Worm (Caenorhabditis elegans) whole organism, L1 larva: ENCODE data around the gene F56C9.6.
A peak's percentile ranks its signal among the peaks of the same experiment; 100 is the strongest.

ENCODE experiments used
- Y116A8C.19 ChIP-seq: sonication (generic microtip); optimal IDR thresholded peaks from 2 replicates; lab custom pipeline; 2016; ENCODE audit warnings: missing compliant biosample characterization, missing genetic modification characterization, borderline replicate concordance
- aly-2 ChIP-seq: fragments of 150-350 bp; optimal IDR thresholded peaks from 2 replicates; lab custom pipeline; 2014; ENCODE audit warnings: missing biosample characterization, missing genetic modification characterization
- ceh-8 ChIP-seq: fragments of 200-800 bp; sonication (Bioruptor generic); optimal IDR thresholded peaks from 2 replicates; lab custom pipeline; 2018; ENCODE audit warnings: mild to moderate bottlenecking, missing genetic modification characterization, moderate library complexity, missing compliant biosample characterization
- ceh-90 ChIP-seq: sonication (generic microtip); optimal IDR thresholded peaks from 2 replicates; lab custom pipeline; 2016; ENCODE audit warnings: missing genetic modification characterization, missing compliant biosample characterization
- efl-1 ChIP-seq, 4 experiments: fragments of 150-350 bp; optimal IDR thresholded peaks in 3 of 4; peaks in 1 of 4; 1 replicate in 1 of 4; 2 replicates in 3 of 4; lab custom pipeline; 2014; ENCODE audit warnings: missing biosample characterization in 2 of 4, missing genetic modification characterization in 2 of 4, missing genetic modification reagents in 2 of 4
- efl-3 ChIP-seq: fragments of 200-800 bp; sonication (Bioruptor generic); optimal IDR thresholded peaks from 2 replicates; lab custom pipeline; 2018; ENCODE audit warnings: mild to moderate bottlenecking, missing genetic modification characterization, missing compliant biosample characterization
- egl-27 ChIP-seq, 2 experiments: fragments of 150-350 bp in 1 of 2; sonication (generic microtip); optimal IDR thresholded peaks; 3 replicates each; lab custom pipeline; 2017 to 2018; ENCODE audit warnings: missing biosample characterization in 2 of 2, missing genetic modification characterization in 2 of 2, missing genetic modification reagents in 2 of 2
- elt-2 ChIP-seq: sonication (generic microtip); optimal IDR thresholded peaks from 2 replicates; lab custom pipeline; 2016; ENCODE audit warnings: missing genetic modification characterization, mild to moderate bottlenecking, inconsistent platforms, missing compliant biosample characterization, missing genetic modification reagents
- fkh-10 ChIP-seq: sonication (generic microtip); optimal IDR thresholded peaks from 2 replicates; lab custom pipeline; 2017; ENCODE audit warnings: missing biosample characterization, missing genetic modification reagents, missing genetic modification characterization
- hlh-17 ChIP-seq: fragments of 200-800 bp; sonication (Bioruptor generic); optimal IDR thresholded peaks from 2 replicates; lab custom pipeline; 2018; ENCODE audit warnings: missing genetic modification characterization, mild to moderate bottlenecking, missing compliant biosample characterization, moderate library complexity, borderline replicate concordance
- irx-1 ChIP-seq: sonication (generic microtip); optimal IDR thresholded peaks from 2 replicates; lab custom pipeline; 2016; ENCODE audit warnings: missing genetic modification characterization, missing compliant biosample characterization
- isw-1 ChIP-seq: fragments of 200-800 bp; sonication (Bioruptor generic); IDR thresholded peaks from 2 replicates; pipeline ENCODE4 v1.3.6; 2022; ENCODE audit warnings: missing genetic modification characterization, missing compliant biosample characterization
- lin-14 ChIP-seq: fragments of 200-800 bp; sonication (Bioruptor generic); optimal IDR thresholded peaks from 2 replicates; lab custom pipeline; 2018; ENCODE audit warnings: mild to moderate bottlenecking, missing genetic modification characterization, moderate library complexity, missing compliant biosample characterization
- lin-35 ChIP-seq, 2 experiments: fragments of 150-350 bp; optimal IDR thresholded peaks; 2 replicates each; lab custom pipeline; 2014; ENCODE audit warnings: missing biosample characterization in 2 of 2, missing genetic modification characterization in 2 of 2, missing genetic modification reagents in 2 of 2
- lsy-2 ChIP-seq, 2 experiments: fragments of 150-350 bp; optimal IDR thresholded peaks; 2 replicates each; lab custom pipeline; 2014; ENCODE audit warnings: missing biosample characterization in 2 of 2, missing genetic modification characterization in 2 of 2
- mdl-1 ChIP-seq, 2 experiments: fragments of 150-350 bp; optimal IDR thresholded peaks; 2 replicates each; lab custom pipeline; 2014 to 2017; ENCODE audit warnings: missing biosample characterization in 2 of 2, missing genetic modification characterization in 2 of 2, inconsistent platforms in 1 of 2
- nhr-19 ChIP-seq: fragments of 200-800 bp; sonication (Bioruptor generic); conservative IDR thresholded peaks from 2 replicates; pipeline ENCODE4 v1.3.6; 2022; ENCODE audit warnings: missing genetic modification characterization, missing compliant biosample characterization
- nhr-237 ChIP-seq: fragments of 150-350 bp; optimal IDR thresholded peaks from 2 replicates; lab custom pipeline; 2014; ENCODE audit warnings: missing biosample characterization, missing genetic modification characterization
- nhr-28 ChIP-seq: fragments of 150-350 bp; optimal IDR thresholded peaks from 2 replicates; lab custom pipeline; 2014; ENCODE audit warnings: missing biosample characterization, missing genetic modification characterization
- nhr-71 ChIP-seq: sonication (generic microtip); optimal IDR thresholded peaks from 2 replicates; lab custom pipeline; 2016; ENCODE audit warnings: mild to moderate bottlenecking, missing genetic modification characterization, moderate library complexity, missing compliant biosample characterization
- nhr-77 ChIP-seq: fragments of 150-350 bp; optimal IDR thresholded peaks from 2 replicates; lab custom pipeline; 2014; ENCODE audit warnings: missing biosample characterization, missing genetic modification characterization
- nhr-85 ChIP-seq: sonication (generic microtip); peaks from one replicate; lab custom pipeline; 2016; ENCODE audit warnings: missing genetic modification characterization, inconsistent platforms, missing compliant biosample characterization
- pag-3 ChIP-seq: sonication (generic microtip); optimal IDR thresholded peaks from 2 replicates; lab custom pipeline; 2017; ENCODE audit warnings: missing genetic modification characterization, mild to moderate bottlenecking, missing compliant biosample characterization, antibody characterized with exemption, borderline replicate concordance; ENCODE audit not compliant: insufficient read depth
- rnt-1 ChIP-seq: sonication (generic microtip); optimal IDR thresholded peaks from 2 replicates; lab custom pipeline; 2016; ENCODE audit warnings: mild to moderate bottlenecking, missing genetic modification characterization, moderate library complexity, missing compliant biosample characterization
- skn-1 ChIP-seq: fragments of 150-350 bp; optimal IDR thresholded peaks from 2 replicates; lab custom pipeline; 2014; ENCODE audit warnings: missing biosample characterization, missing genetic modification characterization
- snpc-4 ChIP-seq: fragments of 150-350 bp; optimal IDR thresholded peaks from 2 replicates; lab custom pipeline; 2014; ENCODE audit warnings: missing biosample characterization, missing genetic modification characterization
- swsn-7 ChIP-seq: sonication (generic microtip); optimal IDR thresholded peaks from 2 replicates; lab custom pipeline; 2016; ENCODE audit warnings: missing genetic modification characterization, missing compliant biosample characterization
- tbx-2 ChIP-seq: sonication (generic microtip); optimal IDR thresholded peaks from 2 replicates; lab custom pipeline; 2016; ENCODE audit warnings: missing genetic modification characterization, missing compliant biosample characterization
- tlp-1 ChIP-seq: fragments of 150-350 bp; optimal IDR thresholded peaks from 2 replicates; lab custom pipeline; 2014; ENCODE audit warnings: missing biosample characterization, missing genetic modification characterization
- unc-130 ChIP-seq: fragments of 150-350 bp; optimal IDR thresholded peaks from 2 replicates; lab custom pipeline; 2017; ENCODE audit warnings: missing biosample characterization, missing genetic modification characterization, inconsistent platforms
- unc-30 ChIP-seq: sonication (generic microtip); optimal IDR thresholded peaks from 2 replicates; lab custom pipeline; 2017; ENCODE audit warnings: missing biosample characterization, missing genetic modification characterization
- unc-86 ChIP-seq: sonication (generic microtip); optimal IDR thresholded peaks from 2 replicates; lab custom pipeline; 2016; ENCODE audit warnings: missing genetic modification characterization, missing compliant biosample characterization
- vab-15 ChIP-seq: sonication (generic microtip); optimal IDR thresholded peaks from 2 replicates; lab custom pipeline; 2017; ENCODE audit warnings: missing genotype, mild to moderate bottlenecking, missing genetic modification characterization, missing compliant biosample characterization
- ztf-4 ChIP-seq: fragments of 150-350 bp; optimal IDR thresholded peaks from 2 replicates; lab custom pipeline; 2014; ENCODE audit warnings: missing biosample characterization, missing genetic modification characterization

The F56C9.6 gene

ce11 chrIII:7323331-7323730 is 12.8 kb upstream of the F56C9.6 start (continued):
- TF ChIP-seq tlp-1 (tag; lab: Kevin White, UChicago): no peak

ce11 chrIII:7322018-7322417 is 11.4 kb upstream of the F56C9.6 start:
- TF ChIP-seq vab-15 (no peak), lin-35 (GFP tag; optimal IDR thresholded peaks at IDR 0.05; lab: Kevin White, UChicago) (peak in 1 of 2 experiments; percentile 12), pag-3 (tag; lab: Kevin White, UChicago) (no peak), nhr-237 (tag; lab: Kevin White, UChicago) (no peak), lin-14 (GFP tag; lab: Kevin White, UChicago) (peak; percentile 52), nhr-71 (tag; lab: Kevin White, UChicago) (peak; percentile 5), lsy-2 (tag; optimal IDR thresholded peaks at IDR 0.05; lab: Kevin White, UChicago) (peak in 1 of 2 experiments; percentile 12), tbx-2 (peak; percentile 24), swsn-7 (no peak), tlp-1 (tag; lab: Kevin White, UChicago) (no peak), aly-2 (no peak), elt-2 (tag; lab: Kevin White, UChicago) (peak; percentile 40), nhr-19 (no peak), efl-1 (optimal IDR thresholded peaks at IDR 0.05; lab: Kevin White, UChicago) (no peak), efl-1 (GFP tag; optimal IDR thresholded peaks at IDR 0.05 in 1 of 2; lab: Kevin White, UChicago) (no peak)

ce11 chrIII:7319390-7319789 is 8.8 kb upstream of the F56C9.6 start, which contains the start of gene F56C9.8:
F56C9.8 (minus strand) TSS chrIII:7319509.
- no peak for TF ChIP-seq efl-1 (optimal IDR thresholded peaks at IDR 0.05; lab: Kevin White, UChicago)
- peak in 1 of 2 experiments; percentile 90 for TF ChIP-seq efl-1 (GFP tag; optimal IDR thresholded peaks at IDR 0.05 in 1 of 2; lab: Kevin White, UChicago)
- TF ChIP-seq lsy-2 (tag; optimal IDR thresholded peaks at IDR 0.05; lab: Kevin White, UChicago): no peak
- TF ChIP-seq nhr-28 (tag; lab: Kevin White, UChicago): no peak

- no peak for TF ChIP-seq tlp-1 (tag; lab: Kevin White, UChicago)
- TF ChIP-seq efl-1 (optimal IDR thresholded peaks at IDR 0.05; lab: Kevin White, UChicago): no peak
- peak in 1 of 2 experiments; percentile 47 for TF ChIP-seq efl-1 (GFP tag; optimal IDR thresholded peaks at IDR 0.05 in 1 of 2; lab: Kevin White, UChicago)
Observed at ce11 chrIII:7317354-7317753, 6.8 kb upstream of the F56C9.6 start.

ce11 chrIII:7314927-7315547 is 4.5 kb upstream of the F56C9.6 start, which contains the start of gene nspg-6:
nspg-6 (minus strand) TSS chrIII:7314977.
- TF ChIP-seq elt-2 (tag; lab: Kevin White, UChicago) (peak; percentile 14), tlp-1 (tag; lab: Kevin White, UChicago) (no peak)
- TF ChIP-seq, all 84 proteins: peak for 1

ce11 chrIII:7314473-7314872 is 3.9 kb upstream of the F56C9.6 start:
- TF ChIP-seq rnt-1 (tag; lab: Kevin White, UChicago) (no peak), Y116A8C.19 (tag; lab: Kevin White, UChicago) (no peak), elt-2 (tag; lab: Kevin White, UChicago) (no peak)

- TF ChIP-seq fkh-10 (GFP tag; lab: Kevin White, UChicago): no peak
Observed at ce11 chrIII:7308600-7309109, 1.9 kb downstream of the F56C9.6 start, which contains the start of gene acbp-4. acbp-4 (minus strand) TSS chrIII:7309109.

- TF ChIP-seq lin-35 (GFP tag; optimal IDR thresholded peaks at IDR 0.05; lab: Kevin White, UChicago): peak in 1 of 2 experiments; percentile 19
- no peak for TF ChIP-seq unc-130
- TF ChIP-seq unc-86 (tag; lab: Kevin White, UChicago): no peak
- no peak for TF ChIP-seq nhr-77 (tag; lab: Kevin White, UChicago)
- TF ChIP-seq unc-30 (tag; lab: Kevin White, UChicago): no peak
- TF ChIP-seq nhr-71 (tag; lab: Kevin White, UChicago): peak; percentile 40
- TF ChIP-seq skn-1 (tag; lab: Kevin White, UChicago): no peak
- no peak for TF ChIP-seq efl-3 (GFP tag; lab: Kevin White, UChicago)
- TF ChIP-seq egl-27 (tag; optimal IDR thresholded peaks at IDR 0.05; lab: Kevin White, UChicago): no peak
- TF ChIP-seq lin-14 (GFP tag; lab: Kevin White, UChicago): peak; percentile 47
- TF ChIP-seq hlh-17 (GFP tag; lab: Kevin White, UChicago): no peak
- TF ChIP-seq snpc-4 (tag; lab: Kevin White, UChicago): no peak
- no peak for TF ChIP-seq ceh-8 (GFP tag; lab: Kevin White, UChicago)
- peak in 1 of 2 experiments; percentile 5 for TF ChIP-seq mdl-1 (tag; optimal IDR thresholded peaks at IDR 0.05; lab: Kevin White, UChicago)
- peak in 1 of 2 experiments; percentile 25 for TF ChIP-seq lsy-2 (tag; optimal IDR thresholded peaks at IDR 0.05; lab: Kevin White, UChicago)
- TF ChIP-seq Y116A8C.19 (tag; lab: Kevin White, UChicago): no peak
- TF ChIP-seq irx-1 (tag; lab: Kevin White, UChicago): no peak
- TF ChIP-seq isw-1 (GFP tag; lab: Robert Waterston, UW): no peak
- TF ChIP-seq nhr-85 (tag; lab: Kevin White, UChicago): peak; percentile 77
- TF ChIP-seq ceh-90 (tag; lab: Kevin White, UChicago): no peak
- TF ChIP-seq ztf-4: no peak
Observed at ce11 chrIII:7305649-7305977, 5.0 kb downstream of the F56C9.6 start.
